Fruit fly (Drosophila melanogaster) ovary, adult (tissue): ENCODE measurements around the gene CG17819.

Experiments
- CG17801 ChIP-seq: fragments of 200-800 bp; optimal IDR thresholded peaks from 2 replicates; lab custom pipeline; 2019; ENCODE audit warnings: missing biosample characterization, mild to moderate bottlenecking, missing genetic modification characterization, moderate library complexity; ENCODE audit not compliant: partially characterized antibody

The CG17819 gene

dm6 chr3R:21845165-21845564 is 40.2 kb downstream of the CG17819 start, which contains the start of gene Gr93c:
Gr93c (minus strand) TSS chr3R:21845265.
- TF ChIP-seq CG17801: no peak

dm6 chr3R:21843665-21844064 is 41.7 kb downstream of the CG17819 start, which contains the start of gene Gr93b:
Gr93b (minus strand) TSS chr3R:21843765.
- no peak for TF ChIP-seq CG17801

dm6 chr3R:21841474-21842376 is 43.6 kb downstream of the CG17819 start:
- no peak for TF ChIP-seq CG17801

- no peak for TF ChIP-seq CG17801
Observed at dm6 chr3R:21840432-21840831, 44.9 kb downstream of the CG17819 start.

dm6 chr3R:21839636-21840035 is 45.7 kb downstream of the CG17819 start:
- peak; percentile 92 for TF ChIP-seq CG17801

dm6 chr3R:21838505-21838956 is 46.8 kb downstream of the CG17819 start:
- TF ChIP-seq CG17801: no peak

dm6 chr3R:21837069-21837977 is 48.0 kb downstream of the CG17819 start:
- no peak for TF ChIP-seq CG17801

- TF ChIP-seq CG17801: no peak
Observed at dm6 chr3R:21836614-21837013, 48.7 kb downstream of the CG17819 start.

- TF ChIP-seq CG17801: no peak
Observed at dm6 chr3R:21836201-21836504, 49.2 kb downstream of the CG17819 start.

dm6 chr3R:21835388-21836200 is 49.8 kb downstream of the CG17819 start:
- no peak for TF ChIP-seq CG17801
